Worm (Caenorhabditis elegans): Measurements from ENCODE around the gene Y53F4B.25.

The Y53F4B.25 gene

DNA sequence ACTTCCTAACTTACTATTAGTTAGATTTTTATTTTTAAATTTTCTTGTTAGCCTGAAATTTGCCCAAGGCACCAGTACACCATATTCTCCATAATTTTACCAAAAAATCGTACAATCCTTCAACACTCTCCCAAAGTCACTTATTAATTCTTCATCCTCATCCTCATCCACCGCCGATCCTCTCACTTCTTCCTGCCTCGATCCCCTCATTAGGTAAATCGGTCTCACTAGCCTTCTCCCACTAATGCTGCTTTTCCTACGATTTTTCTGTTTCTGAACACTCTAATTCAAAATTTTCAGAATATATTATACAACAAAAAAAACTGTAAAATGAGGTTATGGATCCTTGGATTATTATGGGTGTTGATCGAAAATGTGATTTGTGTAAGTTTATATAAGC lies at the start of gene Y53F4B.25:
Gene Y53F4B.25 (plus strand): TSS at position 301 of the 400 bp plus-strand sequence.
- TF ChIP-seq ceh-30 (tag; optimal IDR thresholded peaks at IDR 0.05) = no peak

DNA sequence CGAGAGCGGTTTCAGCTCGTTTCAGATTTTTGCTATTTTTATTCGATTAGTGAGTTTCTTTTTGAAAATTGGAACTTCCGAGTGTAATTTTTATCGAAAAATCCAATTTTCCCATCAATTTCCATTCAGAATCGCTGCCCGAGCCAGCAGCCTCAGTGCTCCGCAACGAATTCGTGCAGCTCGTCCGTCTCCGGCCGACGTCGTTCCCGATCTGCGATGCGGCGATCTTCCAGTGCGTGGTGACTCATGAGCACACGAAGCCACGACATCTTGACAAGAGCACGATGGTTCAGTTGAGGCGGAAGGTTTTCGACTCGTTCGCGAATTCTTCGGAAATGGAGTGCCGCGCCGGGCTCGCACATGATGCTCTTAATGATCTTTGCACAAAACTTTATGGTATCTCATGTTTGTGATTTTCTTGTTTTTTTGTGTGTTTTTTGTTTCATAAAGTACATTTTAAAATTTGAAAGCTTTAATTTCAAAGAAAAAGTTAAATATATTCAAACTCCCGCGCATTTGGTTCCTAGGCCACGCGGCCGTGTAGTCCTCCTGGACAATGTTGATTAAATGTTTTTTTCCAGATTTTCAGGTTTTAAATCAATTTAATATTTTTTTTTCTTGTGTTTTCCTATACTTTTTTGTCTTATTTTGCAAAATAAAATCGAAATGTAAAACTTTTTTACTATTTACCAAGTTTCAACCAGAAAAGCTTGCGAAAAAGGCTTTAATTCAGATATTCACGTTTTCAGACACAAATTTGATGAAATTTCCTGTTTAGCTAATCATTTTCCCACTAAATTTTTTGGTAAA lies 46.7 kb upstream of the Y53F4B.25 start:
- TF ChIP-seq rnt-1 (tag; optimal IDR thresholded peaks at IDR 0.05) (peak; percentile 43), pax-1 (tag; optimal IDR thresholded peaks at IDR 0.05) (no peak), dve-1 (tag; optimal IDR thresholded peaks at IDR 0.05) (no peak), unc-86 (tag; optimal IDR thresholded peaks at IDR 0.05) (no peak), ceh-30 (tag; optimal IDR thresholded peaks at IDR 0.05) (no peak), unc-42 (tag; optimal IDR thresholded peaks at IDR 0.05) (peak; percentile 52), pha-4 (tag; optimal IDR thresholded peaks at IDR 0.05) (no peak), ceh-14 (tag; optimal IDR thresholded peaks at IDR 0.05) (peak; percentile 10), ceh-2 (tag; optimal IDR thresholded peaks at IDR 0.05) (peak; percentile 85), odd-2 (tag; optimal IDR thresholded peaks at IDR 0.05) (no peak), ttx-3 (tag; optimal IDR thresholded peaks at IDR 0.05) (no peak), zip-5 (tag; optimal IDR thresholded peaks at IDR 0.05) (peak; percentile 73), fax-1 (tag; optimal IDR thresholded peaks at IDR 0.05) (peak; percentile 34), T23F11.4 (GFP tag; optimal IDR thresholded peaks at IDR 0.05) (no peak), ceh-9 (tag; optimal IDR thresholded peaks at IDR 0.05) (no peak), ceh-6 (GFP tag; optimal IDR thresholded peaks at IDR 0.05) (no peak), mec-3 (tag; optimal IDR thresholded peaks at IDR 0.05; ENCODE audit: borderline replicate concordance) (peak; percentile 62), hlh-13 (GFP tag; optimal IDR thresholded peaks at IDR 0.05) (no peak), pqm-1 (tag; optimal IDR thresholded peaks at IDR 0.05) (no peak), fkh-10 (GFP tag; optimal IDR thresholded peaks at IDR 0.05) (no peak), hlh-6 (tag; optimal IDR thresholded peaks at IDR 0.05) (no peak), F13H6.1 (tag; optimal IDR thresholded peaks at IDR 0.05) (no peak), C38D4.7 (GFP tag; optimal IDR thresholded peaks at IDR 0.05) (no peak), ceh-34 (tag; optimal IDR thresholded peaks at IDR 0.05) (peak; percentile 21), ztf-16 (tag; optimal IDR thresholded peaks at IDR 0.05) (no peak), hlh-8 (tag; optimal IDR thresholded peaks at IDR 0.05) (peak; percentile 58), ceh-48 (tag; optimal IDR thresholded peaks at IDR 0.05) (no peak), sdc-2 (tag; optimal IDR thresholded peaks at IDR 0.05) (peak; percentile 56), ceh-19 (GFP tag; optimal IDR thresholded peaks at IDR 0.05) (no peak), ets-4 (tag; optimal IDR thresholded peaks at IDR 0.05) (peak; percentile 86), eyg-1 (tag; optimal IDR thresholded peaks at IDR 0.05) (no peak), pha-2 (tag; optimal IDR thresholded peaks at IDR 0.05) (no peak), fkh-6 (tag; optimal IDR thresholded peaks at IDR 0.05) (peak; percentile 56), sox-2 (GFP tag; IDR thresholded peaks at IDR 0.05) (no peak), tbx-2 (tag; optimal IDR thresholded peaks at IDR 0.05) (peak; percentile 68), madf-2 (tag; optimal IDR thresholded peaks at IDR 0.05) (no peak), syd-9 (tag; optimal IDR thresholded peaks at IDR 0.05) (no peak), lim-6 (tag; optimal IDR thresholded peaks at IDR 0.05) (peak; percentile 53), elt-2 (tag; optimal IDR thresholded peaks at IDR 0.05) (peak; percentile 57), C08G9.2 (tag; optimal IDR thresholded peaks at IDR 0.05) (peak; percentile 87), unc-3 (GFP tag; conservative IDR thresholded peaks at IDR 0.05) (no peak), unc-3 (tag; optimal IDR thresholded peaks at IDR 0.05) (no peak), dmd-4 (tag; optimal IDR thresholded peaks at IDR 0.05; ENCODE audit: borderline replicate concordance) (no peak), Y22D7AL.16 (tag; optimal IDR thresholded peaks at IDR 0.05) (no peak), ceh-24 (tag; optimal IDR thresholded peaks at IDR 0.05) (no peak), ahr-1 (tag; optimal IDR thresholded peaks at IDR 0.05) (no peak), ceh-22 (tag; optimal IDR thresholded peaks at IDR 0.05) (no peak), ceh-31 (tag; optimal IDR thresholded peaks at IDR 0.05) (peak; percentile 91), sox-4 (tag; optimal IDR thresholded peaks at IDR 0.05) (no peak), ref-2 (tag; optimal IDR thresholded peaks at IDR 0.05) (peak; percentile 62)
